Worm (Caenorhabditis elegans) whole organism, L4 larva: ENCODE data around the gene H34I24.2.
"Not testable (repeated sequence)": the region's sequence is repeated elsewhere in the genome, so short reads cannot be mapped to it uniquely, and the experiment has no call there.

ENCODE experiments used
- F10B5.3 ChIP-seq: sonication (generic microtip); optimal IDR thresholded peaks from 2 replicates; lab custom pipeline; 2016; ENCODE audit warnings: mild to moderate bottlenecking, missing genetic modification characterization, missing compliant biosample characterization
- F26F4.8 ChIP-seq: fragments of 200-800 bp; sonication (Bioruptor generic); conservative IDR thresholded peaks from 2 replicates; pipeline ENCODE4 v1.3.6; 2022; ENCODE audit warnings: missing genetic modification characterization, missing compliant biosample characterization
- F49E8.2 ChIP-seq: sonication (generic microtip); optimal IDR thresholded peaks from 2 replicates; lab custom pipeline; 2016; ENCODE audit warnings: missing compliant biosample characterization, mild to moderate bottlenecking, missing genetic modification characterization, borderline replicate concordance
- Y105C5A.15 ChIP-seq: fragments of 200-800 bp; sonication (Bioruptor generic); IDR thresholded peaks from 2 replicates; pipeline ENCODE4 v1.3.6; 2022; ENCODE audit warnings: missing genetic modification characterization, missing compliant biosample characterization
- ama-1 ChIP-seq: fragments of 150-350 bp; optimal IDR thresholded peaks from 2 replicates; lab custom pipeline; 2014; ENCODE audit warnings: inconsistent platforms, mixed read lengths
- cey-2 ChIP-seq: sonication (generic microtip); optimal IDR thresholded peaks from 3 replicates; lab custom pipeline; 2017; ENCODE audit warnings: missing genetic modification characterization, mild to moderate bottlenecking, missing compliant biosample characterization, antibody characterized with exemption, borderline replicate concordance; ENCODE audit not compliant: insufficient read depth
- ctbp-1 ChIP-seq: fragments of 200-800 bp; sonication (Bioruptor generic); IDR thresholded peaks from 2 replicates; pipeline ENCODE4 v1.3.6; 2022; ENCODE audit warnings: missing genetic modification reagents, missing genetic modification characterization, missing compliant biosample characterization
- daf-12 ChIP-seq: fragments of 150-350 bp; optimal IDR thresholded peaks from 2 replicates; lab custom pipeline; 2014; ENCODE audit warnings: missing biosample characterization, missing genetic modification reagents, missing genetic modification characterization
- daf-16 ChIP-seq, 3 experiments: sonication (generic microtip); optimal IDR thresholded peaks; 2 replicates each; lab custom pipeline; 2016 to 2017; ENCODE audit warnings: missing genetic modification characterization in 3 of 3, missing genetic modification reagents in 3 of 3, mild to moderate bottlenecking in 2 of 3, missing compliant biosample characterization in 2 of 3, missing biosample characterization in 1 of 3, moderate library complexity in 1 of 3
- dmd-8 ChIP-seq: fragments of 200-800 bp; sonication (Bioruptor generic); IDR thresholded peaks from 2 replicates; pipeline ENCODE4 v1.3.6; 2022; ENCODE audit warnings: missing genetic modification characterization, missing compliant biosample characterization
- dve-1 ChIP-seq: sonication (generic microtip); optimal IDR thresholded peaks from 2 replicates; lab custom pipeline; 2017; ENCODE audit warnings: antibody characterized with exemption, mild to moderate bottlenecking, missing genetic modification characterization, missing compliant biosample characterization; ENCODE audit not compliant: insufficient read depth
- egl-43 ChIP-seq: fragments of 200-800 bp; sonication (Bioruptor generic); IDR thresholded peaks from 2 replicates; pipeline ENCODE4 v1.3.6; 2022; ENCODE audit warnings: missing genetic modification reagents, missing genetic modification characterization, missing compliant biosample characterization
- gei-8 ChIP-seq: fragments of 200-800 bp; sonication (Bioruptor generic); optimal IDR thresholded peaks from 2 replicates; lab custom pipeline; 2018; ENCODE audit warnings: mild to moderate bottlenecking, missing genetic modification characterization, missing compliant biosample characterization
- hlh-11 ChIP-seq: fragments of 200-800 bp; sonication (Bioruptor generic); optimal IDR thresholded peaks from 2 replicates; lab custom pipeline; 2018; ENCODE audit warnings: mild to moderate bottlenecking, missing genetic modification characterization, missing compliant biosample characterization
- lir-3 ChIP-seq: sonication (generic microtip); optimal IDR thresholded peaks from 2 replicates; lab custom pipeline; 2016; ENCODE audit warnings: mild to moderate bottlenecking, missing genetic modification characterization, missing compliant biosample characterization
- lsy-2 ChIP-seq, 2 experiments: fragments of 150-350 bp in 1 of 2; sonication (generic microtip) in 1 of 2; optimal IDR thresholded peaks; 2 replicates each; lab custom pipeline; 2014 to 2017; ENCODE audit warnings: missing biosample characterization in 2 of 2, missing genetic modification characterization in 2 of 2
- mdl-1 ChIP-seq, 2 experiments: fragments of 150-350 bp in 1 of 2; sonication (generic microtip) in 1 of 2; optimal IDR thresholded peaks; 2 replicates each; lab custom pipeline; 2014 to 2017; ENCODE audit warnings: missing biosample characterization in 2 of 2, missing genetic modification characterization in 2 of 2
- mxl-2 ChIP-seq: fragments of 200-800 bp; sonication (Bioruptor generic); conservative IDR thresholded peaks from 2 replicates; pipeline ENCODE4 v1.3.6; 2022; ENCODE audit warnings: missing genetic modification reagents, missing genetic modification characterization, missing compliant biosample characterization
- nhr-11 ChIP-seq: fragments of 150-350 bp; optimal IDR thresholded peaks from 2 replicates; lab custom pipeline; 2014; ENCODE audit warnings: missing biosample characterization, missing genetic modification characterization
- nhr-28 ChIP-seq: fragments of 150-350 bp; optimal IDR thresholded peaks from 2 replicates; lab custom pipeline; 2014; ENCODE audit warnings: missing biosample characterization, missing genetic modification characterization
- nhr-48 ChIP-seq: sonication (generic microtip); optimal IDR thresholded peaks from 2 replicates; lab custom pipeline; 2016; ENCODE audit warnings: mild to moderate bottlenecking, missing genetic modification characterization, missing compliant biosample characterization
- set-16 ChIP-seq: fragments of 200-800 bp; sonication (Bioruptor generic); IDR thresholded peaks from 2 replicates; pipeline ENCODE4 v1.3.6; 2022; ENCODE audit warnings: missing genetic modification reagents, missing genetic modification characterization, missing compliant biosample characterization
- spr-1 ChIP-seq: sonication (generic microtip); optimal IDR thresholded peaks from 2 replicates; lab custom pipeline; 2016; ENCODE audit warnings: mild to moderate bottlenecking, missing genetic modification characterization, missing compliant biosample characterization
- zfp-2 ChIP-seq: sonication (generic microtip); optimal IDR thresholded peaks from 2 replicates; lab custom pipeline; 2016; ENCODE audit warnings: mild to moderate bottlenecking, missing genetic modification characterization, missing compliant biosample characterization
- zfp-3 ChIP-seq: fragments of 200-800 bp; sonication (Bioruptor generic); conservative IDR thresholded peaks from 2 replicates; pipeline ENCODE4 v1.3.6; 2022; ENCODE audit warnings: missing genetic modification reagents, missing genetic modification characterization, missing compliant biosample characterization

The H34I24.2 gene

ce11 chrIII:2881117-2881516 is 39.3 kb downstream of the H34I24.2 start:
- TF ChIP-seq mdl-1 (tag; optimal IDR thresholded peaks at IDR 0.05; lab: Kevin White, UChicago) (no peak), zfp-3 (no peak), lsy-2 (tag; optimal IDR thresholded peaks at IDR 0.05; lab: Kevin White, UChicago) (peak in 1 of 2 experiments; percentile 17), daf-16 (GFP tag; optimal IDR thresholded peaks at IDR 0.05; lab: Kevin White, UChicago) (peak in 1 of 2 experiments; percentile 32), daf-16 (tag; optimal IDR thresholded peaks at IDR 0.05; lab: Kevin White, UChicago) (no peak), F10B5.3 (tag; lab: Kevin White, UChicago) (no peak), dve-1 (peak; percentile 18), ctbp-1 (GFP tag; lab: Robert Waterston, UW) (no peak), spr-1 (tag; lab: Kevin White, UChicago) (no peak), hlh-11 (tag; lab: Kevin White, UChicago) (peak; percentile 13)

- TF ChIP-seq F26F4.8 (GFP tag; lab: Robert Waterston, UW); lir-3; daf-12 (tag; lab: Kevin White, UChicago): not testable (repeated sequence)
- TF ChIP-seq, all 104 proteins: peak for 0; not testable (repeated sequence) for 104
These were observed 40.1 kb downstream of the H34I24.2 start, which contains the start of gene F56F11.2 for ce11 chrIII:2881989-2882388. F56F11.2 (plus strand) TSS chrIII:2882289.

- TF ChIP-seq daf-16 (GFP tag; optimal IDR thresholded peaks at IDR 0.05; lab: Kevin White, UChicago) (no peak), daf-16 (tag; optimal IDR thresholded peaks at IDR 0.05; lab: Kevin White, UChicago) (no peak), ama-1 (lab: Kevin White, UChicago) (no peak), nhr-11 (no peak), dmd-8 (GFP tag; lab: Robert Waterston, UW) (no peak), gei-8 (GFP tag; lab: Kevin White, UChicago) (no peak), Y105C5A.15 (no peak), cey-2 (tag; lab: Kevin White, UChicago) (no peak), mxl-2 (no peak), nhr-28 (no peak), egl-43 (no peak), nhr-48 (tag; lab: Kevin White, UChicago) (no peak), F49E8.2 (tag; lab: Kevin White, UChicago) (no peak), set-16 (no peak), zfp-2 (tag; lab: Kevin White, UChicago) (no peak)
These were observed 49.6 kb downstream of the H34I24.2 start, which contains the start of gene F56F11.1 for ce11 chrIII:2891443-2891842. F56F11.1 (plus strand) TSS chrIII:2891743.
